Worm (Caenorhabditis elegans): Measurements from ENCODE around the gene hxk-3.

hxk-3 gene

DNA sequence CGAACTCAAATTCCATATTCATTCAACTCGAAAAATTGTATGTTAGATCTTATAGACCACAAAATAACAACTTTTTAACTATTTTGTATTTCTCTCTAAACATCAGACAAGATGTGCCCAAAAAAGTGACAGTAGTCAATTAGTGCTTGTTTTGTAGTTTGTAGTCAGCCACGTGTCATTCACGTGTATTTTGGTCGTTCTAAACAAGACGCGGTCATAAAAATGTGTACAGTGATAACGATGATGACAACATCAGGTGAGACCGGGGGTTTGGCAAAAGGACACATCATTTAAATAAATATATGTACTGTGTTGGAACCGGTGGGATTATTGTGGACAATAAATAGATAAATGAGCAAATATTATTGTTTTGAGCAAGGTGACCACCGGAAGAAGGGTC is 43.2 kb upstream of the hxk-3 start (continued):
- TF ChIP-seq chd-7 (tag; optimal IDR thresholded peaks at IDR 0.05) (no peak), atf-7 (tag; optimal IDR thresholded peaks at IDR 0.05) (peak; percentile 67), nhr-80 (tag; optimal IDR thresholded peaks at IDR 0.05) (peak; percentile 65), nfya-2 (GFP tag; IDR thresholded peaks at IDR 0.05) (no peak), nhr-27 (tag; optimal IDR thresholded peaks at IDR 0.05) (no peak), F10E7.11 (tag; optimal IDR thresholded peaks at IDR 0.05) (no peak)

DNA sequence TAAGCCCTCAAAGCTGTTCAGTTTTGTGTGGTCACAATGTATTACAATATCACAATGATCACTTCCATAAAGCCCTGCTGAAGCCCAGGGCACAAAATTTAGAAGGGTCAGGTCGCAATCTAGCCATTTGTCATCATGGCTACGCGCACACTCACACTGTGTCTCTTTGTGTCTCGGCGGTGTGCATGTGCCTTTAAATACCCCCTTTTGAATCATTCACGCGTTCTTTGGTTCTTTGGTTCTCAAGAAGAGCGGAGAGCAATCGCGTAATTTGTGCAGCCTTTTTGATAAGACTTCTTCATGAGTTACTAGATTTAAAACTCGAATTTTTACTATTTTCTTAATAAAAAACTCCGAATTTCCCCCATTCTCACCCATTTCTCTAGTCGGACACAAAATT is 42.4 kb upstream of the hxk-3 start:
- TF ChIP-seq mcd-1 (GFP tag; IDR thresholded peaks at IDR 0.05) (0 out of 2 replicates have a peak, but pooled peaks have one; percentile 14), nhr-80 (tag; optimal IDR thresholded peaks at IDR 0.05) (peak; percentile 69), dox-1 (GFP tag; IDR thresholded peaks at IDR 0.05) (peak; percentile 20; the same call in 1 of the 2 replicates), tbp1 (GFP tag; optimal IDR thresholded peaks at IDR 0.05) (peak; percentile 34), fkh-3 (tag; optimal IDR thresholded peaks at IDR 0.05) (no peak)

DNA sequence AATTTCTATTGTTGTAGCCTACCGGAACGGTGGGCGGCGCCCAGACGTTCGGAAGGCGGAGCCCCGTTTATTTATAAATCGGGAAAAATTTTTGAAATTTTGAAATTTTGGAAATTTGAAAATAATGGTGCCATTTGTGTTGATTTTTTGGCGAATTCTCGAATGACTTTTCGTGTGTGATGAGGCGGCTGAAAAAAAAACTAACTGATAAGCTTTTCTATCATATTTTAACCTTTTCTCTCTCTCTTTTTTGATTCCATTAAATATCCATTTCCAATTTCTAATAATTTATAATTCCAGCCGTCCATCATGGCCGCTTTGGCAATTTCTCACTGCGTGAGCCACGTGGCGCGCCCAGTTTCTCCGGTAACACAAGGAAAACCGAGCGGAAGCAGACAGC is 40.7 kb upstream of the hxk-3 start, which contains the start of gene nadk-1:
Gene nadk-1, plus strand, starts transcription at position 301 of the 400 bp plus-strand sequence.
- TF ChIP-seq zfh-2 (GFP tag; conservative IDR thresholded peaks at IDR 0.05) (0 out of 2 replicates have a peak, but pooled peaks have one; percentile 25), die-1 (tag; optimal IDR thresholded peaks at IDR 0.05) (no peak), cebp-2 (GFP tag; IDR thresholded peaks at IDR 0.05) (0 out of 2 replicates have a peak, but pooled peaks have one; percentile 26), nhr-80 (tag; optimal IDR thresholded peaks at IDR 0.05) (peak; percentile 13)

DNA sequence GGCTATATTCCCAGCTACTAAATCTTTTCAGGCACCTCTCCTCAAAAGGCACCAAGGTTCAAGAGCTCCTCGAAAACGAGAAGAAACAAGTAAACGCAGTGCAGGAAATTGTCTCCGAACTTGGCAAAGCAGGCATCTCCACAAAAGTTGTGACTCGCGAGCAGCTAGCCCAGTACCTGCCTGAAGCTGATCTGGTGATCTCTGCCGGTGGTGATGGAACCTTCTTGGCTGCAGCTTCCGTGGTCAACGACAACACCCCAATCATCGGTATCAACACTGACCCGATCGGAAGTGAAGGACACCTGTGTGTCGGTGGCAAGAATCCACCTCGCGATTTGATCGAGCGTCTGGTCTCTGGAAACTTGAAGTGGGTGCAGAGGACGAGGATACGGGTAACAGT is 39.2 kb upstream of the hxk-3 start:
- no peak for TF ChIP-seq unc-62 (GFP tag; optimal IDR thresholded peaks at IDR 0.05)
- TF ChIP-seq F10E7.11 (tag; optimal IDR thresholded peaks at IDR 0.05) = no peak
- no peak for TF ChIP-seq hsf-1 (GFP tag; IDR thresholded peaks at IDR 0.05)
- TF ChIP-seq bed-1 (GFP tag; IDR thresholded peaks at IDR 0.05) = no peak
- 0 out of 2 replicates have a peak, but pooled peaks have one; percentile 30 for TF ChIP-seq ceh-58 (GFP tag; IDR thresholded peaks at IDR 0.05)
- TF ChIP-seq B0336.3 (GFP tag; IDR thresholded peaks at IDR 0.05) = no peak
- TF ChIP-seq ets-4 (GFP tag; optimal IDR thresholded peaks at IDR 0.05) = no peak
- TF ChIP-seq ztf-26 (tag; optimal IDR thresholded peaks at IDR 0.05) = no peak
- no peak for TF ChIP-seq ceh-27 (GFP tag; optimal IDR thresholded peaks at IDR 0.05)
- TF ChIP-seq pbrm-1 (GFP tag; IDR thresholded peaks at IDR 0.05) = no peak
- TF ChIP-seq K12H6.12 (tag; optimal IDR thresholded peaks at IDR 0.05) = no peak
- TF ChIP-seq ztf-18 (tag; optimal IDR thresholded peaks at IDR 0.05) = no peak
- no peak for TF ChIP-seq nhr-80 (tag; optimal IDR thresholded peaks at IDR 0.05)
- TF ChIP-seq attf-3 (GFP tag; conservative IDR thresholded peaks at IDR 0.05) = no peak
- TF ChIP-seq F37B4.10 (GFP tag; IDR thresholded peaks at IDR 0.05) = 0 out of 2 replicates have a peak, but pooled peaks have one; percentile 41
- no peak for TF ChIP-seq egl-44 (GFP tag; IDR thresholded peaks at IDR 0.05)
- TF ChIP-seq ceh-91 (GFP tag; IDR thresholded peaks at IDR 0.05) = no peak
- TF ChIP-seq fkh-3 (tag; optimal IDR thresholded peaks at IDR 0.05) = no peak
- TF ChIP-seq zfh-2 (GFP tag; conservative IDR thresholded peaks at IDR 0.05) = 0 out of 2 replicates have a peak, but pooled peaks have one; percentile 14
- no peak for TF ChIP-seq mes-4 (tag; optimal IDR thresholded peaks at IDR 0.05)
- TF ChIP-seq mel-28 (tag; optimal IDR thresholded peaks at IDR 0.05; ENCODE audit: borderline replicate concordance) = no peak

DNA sequence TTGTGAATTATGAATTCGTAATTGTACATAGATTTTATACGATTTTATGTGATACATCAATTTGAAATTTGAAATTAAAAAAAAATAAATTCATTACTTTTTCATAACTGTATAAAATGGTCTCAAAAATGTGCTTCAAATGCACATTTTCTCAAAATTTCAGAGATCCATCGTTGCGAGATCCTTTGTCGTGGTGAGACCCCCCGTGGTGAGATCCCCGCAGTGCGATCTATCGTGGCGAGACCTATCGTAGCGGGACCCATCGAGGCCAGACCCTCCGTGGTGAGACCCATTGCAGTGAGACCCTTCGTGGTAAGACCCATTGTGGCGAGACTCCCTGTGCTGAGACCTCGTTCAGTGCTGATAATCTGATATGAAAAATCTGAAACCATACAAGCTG is 38.0 kb upstream of the hxk-3 start:
- no peak for TF ChIP-seq sdz-38 (tag; optimal IDR thresholded peaks at IDR 0.05)
- 0 out of 2 replicates have a peak, but pooled peaks have one; percentile 67 for TF ChIP-seq K11D2.4 (GFP tag; IDR thresholded peaks at IDR 0.05)
- peak in 1 of 3 experiments; percentile 55 for TF ChIP-seq lin-35 (GFP tag; optimal IDR thresholded peaks at IDR 0.05)
- TF ChIP-seq Y53G8AR.9 (GFP tag; conservative IDR thresholded peaks at IDR 0.05) = peak; percentile 73
- peak; percentile 34 for TF ChIP-seq ZK185.1 (tag; optimal IDR thresholded peaks at IDR 0.05; ENCODE audit: poor library complexity, severe bottlenecking)
- TF ChIP-seq mxl-1 (tag; optimal IDR thresholded peaks at IDR 0.05) = no peak
- no peak for TF ChIP-seq nfya-2 (GFP tag; IDR thresholded peaks at IDR 0.05)
- no peak for TF ChIP-seq tlf-1 (GFP tag; optimal IDR thresholded peaks at IDR 0.05)
- no peak for TF ChIP-seq die-1 (tag; optimal IDR thresholded peaks at IDR 0.05)
- peak; percentile 91 for TF ChIP-seq repo-1 (tag; optimal IDR thresholded peaks at IDR 0.05)
- peak; percentile 54 for TF ChIP-seq nhr-90 (tag; optimal IDR thresholded peaks at IDR 0.05)
- no peak for TF ChIP-seq rcor-1 (GFP tag; IDR thresholded peaks at IDR 0.05)
- peak; percentile 45; the same call in 1 of the 2 replicates for TF ChIP-seq B0336.3 (GFP tag; IDR thresholded peaks at IDR 0.05)
- no peak for TF ChIP-seq tbx-9 (tag; optimal IDR thresholded peaks at IDR 0.05; ENCODE audit: borderline replicate concordance)
- 0 out of 2 replicates have a peak, but pooled peaks have one; percentile 53 for TF ChIP-seq Y95B8A.8 (GFP tag; IDR thresholded peaks at IDR 0.05)
- TF ChIP-seq dpl-1 (GFP tag; optimal IDR thresholded peaks at IDR 0.05) = no peak
- 0 out of 2 replicates have a peak, but pooled peaks have one; percentile 29 for TF ChIP-seq cebp-2 (GFP tag; IDR thresholded peaks at IDR 0.05)

Measured in whole organism, young adult.